Worm (Caenorhabditis elegans) whole organism, mixed stage, embryonic: ENCODE results near the gene Y22D7AL.10.

ENCODE experiments used
- ceh-39 ChIP-seq: fragments of 150-350 bp; optimal IDR thresholded peaks from 2 replicates; lab custom pipeline; 2014; ENCODE audit warnings: missing biosample characterization, missing genetic modification characterization
- elt-3 ChIP-seq: fragments of 150-350 bp; optimal IDR thresholded peaks from 2 replicates; lab custom pipeline; 2014; ENCODE audit warnings: missing biosample characterization, missing genetic modification characterization
- mep-1 ChIP-seq: fragments of 150-350 bp; optimal IDR thresholded peaks from 2 replicates; lab custom pipeline; 2017; ENCODE audit warnings: missing biosample characterization, missing genetic modification reagents, missing genetic modification characterization, inconsistent platforms
- nhr-12 ChIP-seq: fragments of 150-350 bp; optimal IDR thresholded peaks from 2 replicates; lab custom pipeline; 2014; ENCODE audit warnings: missing biosample characterization, missing genetic modification characterization
- nhr-237 ChIP-seq: fragments of 150-350 bp; optimal IDR thresholded peaks from 2 replicates; lab custom pipeline; 2014; ENCODE audit warnings: missing biosample characterization, missing genetic modification characterization
- snpc-4 ChIP-seq: fragments of 150-350 bp; optimal IDR thresholded peaks from 2 replicates; lab custom pipeline; 2014; ENCODE audit warnings: missing biosample characterization, missing genetic modification characterization
- unc-62 ChIP-seq: fragments of 150-350 bp; optimal IDR thresholded peaks from 2 replicates; lab custom pipeline; 2014; ENCODE audit warnings: missing biosample characterization, missing genetic modification reagents, missing genetic modification characterization

- TF ChIP-seq ceh-39 (tag; lab: Kevin White, UChicago) (no peak), nhr-237 (tag; lab: Kevin White, UChicago) (no peak), nhr-12 (tag; lab: Kevin White, UChicago) (no peak), unc-62 (GFP tag; lab: Kevin White, UChicago) (no peak), mep-1 (tag; lab: Kevin White, UChicago) (no peak), elt-3 (tag; lab: Kevin White, UChicago) (no peak), snpc-4 (tag; lab: Kevin White, UChicago) (no peak)
Observed at ce11 chrIII:1626524-1626923, 7.8 kb upstream of the Y22D7AL.10 start, which contains the start of gene Y22D7AL.4.
